Worm (Caenorhabditis elegans) whole organism, L4/young adult: ENCODE results near the gene K07E1.1.

Source experiments
- W03F9.2 ChIP-seq: fragments of 150-350 bp; optimal IDR thresholded peaks from 2 replicates; lab custom pipeline; 2014; ENCODE audit warnings: missing biosample characterization, missing genetic modification characterization
- dao-5 ChIP-seq: sonication (generic microtip); optimal IDR thresholded peaks from 2 replicates; lab custom pipeline; 2016; ENCODE audit warnings: missing genotype, missing genetic modification characterization, moderate library complexity, missing compliant biosample characterization

DNA sequence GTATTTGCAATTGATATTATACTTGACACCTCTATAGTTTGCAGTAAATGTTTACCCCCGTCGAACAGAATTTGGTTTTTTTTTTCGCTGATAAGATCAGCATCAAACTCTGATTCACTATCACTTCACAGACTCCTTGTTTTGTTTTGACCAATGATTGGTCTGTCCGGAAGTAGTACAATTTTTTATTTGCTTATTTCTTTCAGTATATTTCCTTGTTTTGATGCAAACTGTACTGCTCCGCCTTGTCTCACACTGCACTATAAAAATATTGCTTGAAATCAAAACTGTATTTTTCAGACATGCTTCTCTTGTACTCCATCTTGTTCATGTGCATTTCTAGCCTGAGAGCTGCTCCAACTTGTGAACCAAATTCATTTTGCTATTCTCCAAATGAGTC, 6.6 kb downstream of the K07E1.1 start, which contains the start of gene M03A1.3:
- TF ChIP-seq W03F9.2 (tag; lab: Kevin White, UChicago): no peak
- no peak for TF ChIP-seq dao-5 (tag; lab: Kevin White, UChicago)
